Fruit fly (Drosophila melanogaster): Measurements from ENCODE around the gene SNF4Agamma.

Gene SNF4Agamma

DNA sequence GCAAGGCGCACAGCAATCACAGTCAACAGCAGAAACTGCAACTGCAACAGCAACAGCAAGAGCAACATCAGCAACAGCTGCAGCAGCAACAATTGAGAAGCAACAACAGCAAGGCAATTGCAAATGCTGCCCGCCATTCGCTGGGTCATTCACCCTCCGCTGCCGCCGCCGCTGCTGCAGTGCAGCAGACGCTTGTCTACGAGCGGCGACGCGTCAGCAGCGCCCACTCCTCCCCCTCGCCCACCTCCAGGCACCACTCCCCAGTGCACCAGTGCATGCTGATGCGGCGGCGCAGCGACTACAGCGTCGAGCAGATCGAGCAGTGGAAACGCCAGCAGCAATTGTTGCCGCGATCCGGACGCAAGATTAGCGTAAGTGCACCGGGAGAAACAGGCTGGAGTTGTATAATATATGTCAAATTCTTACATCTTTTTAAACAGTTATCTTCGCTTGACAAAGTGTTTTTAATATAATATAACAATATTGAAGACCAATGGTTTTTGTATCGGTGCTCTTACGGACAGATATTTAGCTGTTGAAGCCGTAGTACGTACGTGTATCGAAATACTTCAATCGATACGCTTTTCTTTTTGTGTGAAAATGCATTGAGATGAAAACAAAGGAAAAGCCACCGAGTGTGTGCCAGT lies 65.3 kb downstream of the SNF4Agamma start (continued):
- peak; percentile 64 for TF ChIP-seq CG4424 (GFP tag; optimal IDR thresholded peaks at IDR 0.05)
- peak; percentile 50; the same call in 1 of the 3 replicates for TF ChIP-seq H15 (GFP tag; IDR thresholded peaks at IDR 0.05)
- TF ChIP-seq CG6272 (GFP tag; IDR thresholded peaks at IDR 0.05): no peak
- TF ChIP-seq CG14710 (tag; optimal IDR thresholded peaks at IDR 0.05): peak; percentile 45
- no peak for TF ChIP-seq caup (GFP tag; optimal IDR thresholded peaks at IDR 0.05; ENCODE audit: severe bottlenecking)
- TF ChIP-seq CG12391 (tag; optimal IDR thresholded peaks at IDR 0.05): no peak
- no peak for TF ChIP-seq CG8765 (GFP tag; IDR thresholded peaks at IDR 0.05)
- no peak for TF ChIP-seq Sin3A (optimal IDR thresholded peaks at IDR 0.05)
- no peak for TF ChIP-seq amos (GFP tag; IDR thresholded peaks at IDR 0.05; ENCODE audit: partially characterized antibody)
- TF ChIP-seq CG16815 (GFP tag; optimal IDR thresholded peaks at IDR 0.05): no peak
- peak; percentile 46 for TF ChIP-seq CG2678 (tag; optimal IDR thresholded peaks at IDR 0.05)
- no peak; the same call in 1 of the 2 replicates for TF ChIP-seq wor (GFP tag; IDR thresholded peaks at IDR 0.05)
- no peak for TF ChIP-seq HHEX (GFP tag; optimal IDR thresholded peaks at IDR 0.05)
- no peak for TF ChIP-seq CG4282 (GFP tag; optimal IDR thresholded peaks at IDR 0.05)
- TF ChIP-seq org-1 (GFP tag; optimal IDR thresholded peaks at IDR 0.05): no peak
- no peak for TF ChIP-seq Bgb (GFP tag; IDR thresholded peaks at IDR 0.05; ENCODE audit: partially characterized antibody)
- peak; percentile 41; the same call in 1 of the 2 replicates for TF ChIP-seq CG14441 (GFP tag; IDR thresholded peaks at IDR 0.05)
- TF ChIP-seq nmo (GFP tag; optimal IDR thresholded peaks at IDR 0.05): peak; percentile 55
- no peak for TF ChIP-seq CG30431 (GFP tag; optimal IDR thresholded peaks at IDR 0.05)
- peak; percentile 40; the same call in 1 of the 2 replicates for TF ChIP-seq vvl (GFP tag; IDR thresholded peaks at IDR 0.05)
- TF ChIP-seq ase (GFP tag; IDR thresholded peaks at IDR 0.05): no peak
- TF ChIP-seq grau (tag; optimal IDR thresholded peaks at IDR 0.05): no peak
- TF ChIP-seq slbo (GFP tag; IDR thresholded peaks at IDR 0.05): no peak
- TF ChIP-seq salm (tag; optimal IDR thresholded peaks at IDR 0.05): no peak
- TF ChIP-seq trem (tag; optimal IDR thresholded peaks at IDR 0.05): no peak
- TF ChIP-seq en (GFP tag; optimal IDR thresholded peaks at IDR 0.05): no peak
- no peak for TF ChIP-seq Taf1 (GFP tag; IDR thresholded peaks at IDR 0.05)
- no peak for TF ChIP-seq dimm (GFP tag; IDR thresholded peaks at IDR 0.05)
- no peak for TF ChIP-seq Gsc (GFP tag; IDR thresholded peaks at IDR 0.05)
- TF ChIP-seq crp (GFP tag; optimal IDR thresholded peaks at IDR 0.05): no peak
- TF ChIP-seq dm (GFP tag; optimal IDR thresholded peaks at IDR 0.05): no peak
- no peak for TF ChIP-seq Gug (GFP tag; IDR thresholded peaks at IDR 0.05)
- TF ChIP-seq slp2 (GFP tag; optimal IDR thresholded peaks at IDR 0.05): no peak
- TF ChIP-seq peb (GFP tag; IDR thresholded peaks at IDR 0.05): no peak
- peak; percentile 28; the same call in 1 of the 2 replicates for TF ChIP-seq CG14667 (GFP tag; IDR thresholded peaks at IDR 0.05)
- TF ChIP-seq Abd-B (GFP tag; optimal IDR thresholded peaks at IDR 0.05): no peak
- peak; percentile 52 for TF ChIP-seq CG8388 (GFP tag; optimal IDR thresholded peaks at IDR 0.05)
- TF ChIP-seq H2.0 (GFP tag; IDR thresholded peaks at IDR 0.05): no peak
- TF ChIP-seq CG12299 (tag; optimal IDR thresholded peaks at IDR 0.05): no peak
- TF ChIP-seq C15 (GFP tag; IDR thresholded peaks at IDR 0.05): no peak
- TF ChIP-seq HLH54F (GFP tag; optimal IDR thresholded peaks at IDR 0.05): no peak
- no peak for TF ChIP-seq CG3726 (GFP tag; IDR thresholded peaks at IDR 0.05)
- no peak for TF ChIP-seq CoRest (tag; optimal IDR thresholded peaks at IDR 0.05)
- no peak for TF ChIP-seq CG7928 (GFP tag; optimal IDR thresholded peaks at IDR 0.05)
- no peak for TF ChIP-seq CG11695 (GFP tag; IDR thresholded peaks at IDR 0.05)
- no peak for TF ChIP-seq bowl (GFP tag; IDR thresholded peaks at IDR 0.05)
- peak; percentile 54 to 67 for TF ChIP-seq bsh (GFP tag; optimal IDR thresholded peaks at IDR 0.05)
- TF ChIP-seq CG10321 (GFP tag; IDR thresholded peaks at IDR 0.05): no peak
- TF ChIP-seq HLH3B (GFP tag; IDR thresholded peaks at IDR 0.05): peak; percentile 50; the same call in 1 of the 2 replicates
- TF ChIP-seq tup (GFP tag; optimal IDR thresholded peaks at IDR 0.05): peak; percentile 9
- no peak for TF ChIP-seq CG10654 (GFP tag; optimal IDR thresholded peaks at IDR 0.05)
